Worm (Caenorhabditis elegans): ENCODE results near the gene K07E12.2.

Gene K07E12.2

DNA sequence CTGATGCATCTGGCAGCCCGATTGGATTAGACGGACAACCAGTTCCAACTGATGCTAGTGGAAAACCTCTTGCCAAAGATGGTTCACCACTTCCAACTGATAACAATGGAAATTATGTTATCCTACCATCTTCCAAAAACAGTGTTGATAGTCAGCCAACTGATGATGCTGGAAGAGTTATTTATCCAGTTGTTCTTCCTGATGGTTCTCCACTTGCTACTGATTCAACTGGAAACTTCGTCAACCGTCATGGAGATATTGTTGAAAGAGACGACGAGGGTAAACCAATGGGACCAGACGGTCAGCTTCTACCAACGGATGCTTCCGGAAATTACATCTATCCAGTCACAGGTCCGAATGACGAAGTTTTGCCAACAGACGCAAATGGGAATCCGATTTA, 19.7 kb downstream of the K07E12.2 start:
- no peak for TF ChIP-seq F13H6.1 (tag; optimal IDR thresholded peaks at IDR 0.05)
- no peak for TF ChIP-seq ceh-82 (tag; optimal IDR thresholded peaks at IDR 0.05)
- TF ChIP-seq snpc-4 (tag; optimal IDR thresholded peaks at IDR 0.05), result no peak
- no peak for TF ChIP-seq C34F6.9 (tag; optimal IDR thresholded peaks at IDR 0.05)
- no peak for TF ChIP-seq lin-11 (tag; optimal IDR thresholded peaks at IDR 0.05)
- no peak for TF ChIP-seq lin-39 (tag; optimal IDR thresholded peaks at IDR 0.05)
- TF ChIP-seq gmeb-1 (tag; optimal IDR thresholded peaks at IDR 0.05), result no peak
- TF ChIP-seq sma-3 (GFP tag; optimal IDR thresholded peaks at IDR 0.05), result no peak
- no peak for TF ChIP-seq sem-4 (tag; optimal IDR thresholded peaks at IDR 0.05)
- no peak for TF ChIP-seq elt-3 (tag; optimal IDR thresholded peaks at IDR 0.05)
- TF ChIP-seq ZK546.5 (tag; optimal IDR thresholded peaks at IDR 0.05), result no peak
- TF ChIP-seq dmd-4 (tag; optimal IDR thresholded peaks at IDR 0.05), result no peak
- TF ChIP-seq elt-1 (tag; optimal IDR thresholded peaks at IDR 0.05), result no peak
- no peak for TF ChIP-seq ztf-4 (tag; optimal IDR thresholded peaks at IDR 0.05)
- no peak for TF ChIP-seq ama-1 (optimal IDR thresholded peaks at IDR 0.05)
- TF ChIP-seq skn-1 (tag; optimal IDR thresholded peaks at IDR 0.05), result no peak
- TF ChIP-seq nhr-23 (tag; optimal IDR thresholded peaks at IDR 0.05), result no peak
- TF ChIP-seq egl-27 (tag; optimal IDR thresholded peaks at IDR 0.05), result no peak
